Worm (Caenorhabditis elegans) whole organism, young adult: ENCODE results near the gene srbc-34.

ENCODE experiments used
- B0336.3 ChIP-seq: fragments of 200-800 bp; sonication (Bioruptor generic); IDR thresholded peaks from 2 replicates; pipeline ENCODE4 v1.3.6; 2022; ENCODE audit warnings: missing genetic modification characterization, missing compliant biosample characterization
- C06A6.2 ChIP-seq: fragments of 200-800 bp; sonication (Bioruptor generic); conservative IDR thresholded peaks from 2 replicates; pipeline ENCODE4 v1.3.6; 2022; ENCODE audit warnings: missing genetic modification characterization, missing compliant biosample characterization
- D2030.7 ChIP-seq: fragments of 200-800 bp; sonication (Bioruptor generic); IDR thresholded peaks from 2 replicates; pipeline ENCODE4 v1.3.6; 2022; ENCODE audit warnings: missing genetic modification reagents, missing genetic modification characterization, missing compliant biosample characterization
- F10E7.11 ChIP-seq: sonication (generic microtip); optimal IDR thresholded peaks from 2 replicates; lab custom pipeline; 2017; ENCODE audit warnings: mild to moderate bottlenecking, missing genetic modification characterization, moderate library complexity, missing compliant biosample characterization
- F22D6.2 ChIP-seq: sonication (generic microtip); optimal IDR thresholded peaks from 2 replicates; lab custom pipeline; 2016; ENCODE audit warnings: mild to moderate bottlenecking, missing genetic modification characterization, missing compliant biosample characterization
- F23B12.7 ChIP-seq: sonication (generic microtip); optimal IDR thresholded peaks from 2 replicates; lab custom pipeline; 2017; ENCODE audit warnings: missing genetic modification characterization, mild to moderate bottlenecking, missing compliant biosample characterization, antibody characterized with exemption, moderate library complexity; ENCODE audit not compliant: insufficient read depth
- F37B4.10 ChIP-seq: fragments of 200-800 bp; sonication (Bioruptor generic); IDR thresholded peaks from 2 replicates; pipeline ENCODE4 v1.3.6; 2022; ENCODE audit warnings: missing genetic modification characterization, missing compliant biosample characterization
- F49E8.2 ChIP-seq: sonication (generic microtip); optimal IDR thresholded peaks from 3 replicates; lab custom pipeline; 2017; ENCODE audit warnings: missing genetic modification characterization, mild to moderate bottlenecking, missing compliant biosample characterization, antibody characterized with exemption, moderate library complexity; ENCODE audit not compliant: insufficient read depth
- F57C9.4 ChIP-seq: sonication (generic microtip); optimal IDR thresholded peaks from 2 replicates; lab custom pipeline; 2017; ENCODE audit warnings: mild to moderate bottlenecking, missing genetic modification characterization, missing compliant biosample characterization
- T07F8.4 ChIP-seq: sonication (generic microtip); optimal IDR thresholded peaks from 2 replicates; lab custom pipeline; 2016; ENCODE audit warnings: mild to moderate bottlenecking, missing genetic modification characterization, moderate library complexity, missing compliant biosample characterization
- Y56A3A.18 ChIP-seq: fragments of 200-800 bp; sonication (Bioruptor generic); IDR thresholded peaks from 2 replicates; pipeline ENCODE4 v1.3.6; 2022; ENCODE audit warnings: missing genetic modification reagents, missing genetic modification characterization, missing compliant biosample characterization
- Y79H2A.3 ChIP-seq: fragments of 200-800 bp; sonication (Bioruptor generic); conservative IDR thresholded peaks from 2 replicates; pipeline ENCODE4 v1.3.6; 2022; ENCODE audit warnings: missing genetic modification reagents, missing genetic modification characterization, missing compliant biosample characterization
- ZK185.1 ChIP-seq: sonication (generic microtip); optimal IDR thresholded peaks from 2 replicates; lab custom pipeline; 2016; ENCODE audit warnings: mild to moderate bottlenecking, missing genetic modification characterization, missing compliant biosample characterization; ENCODE audit not compliant: poor library complexity, severe bottlenecking
- ccch-3 ChIP-seq: fragments of 200-800 bp; sonication (Bioruptor generic); optimal IDR thresholded peaks from 2 replicates; lab custom pipeline; 2018; ENCODE audit warnings: mild to moderate bottlenecking, missing genetic modification characterization, missing compliant biosample characterization
- cebp-1 ChIP-seq, 2 experiments: fragments of 200-800 bp in 1 of 2; sonication (Bioruptor generic) in 1 of 2; sonication (generic microtip) in 1 of 2; IDR thresholded peaks in 1 of 2; optimal IDR thresholded peaks in 1 of 2; 2 replicates each; pipeline versions ENCODE4 v1.3.6 to Lab custom; 2017 to 2022; ENCODE audit warnings: missing compliant biosample characterization in 2 of 2, missing genetic modification characterization in 2 of 2, mild to moderate bottlenecking in 1 of 2, missing genetic modification reagents in 1 of 2, moderate library complexity in 1 of 2
- ceh-100 ChIP-seq: fragments of 200-800 bp; sonication (Bioruptor generic); IDR thresholded peaks from 2 replicates; pipeline ENCODE4 v1.3.6; 2022; ENCODE audit warnings: missing genetic modification reagents, missing genetic modification characterization, missing compliant biosample characterization
- ceh-27 ChIP-seq: fragments of 200-800 bp; sonication (Bioruptor generic); optimal IDR thresholded peaks from 2 replicates; lab custom pipeline; 2018; ENCODE audit warnings: mild to moderate bottlenecking, missing genetic modification characterization, moderate library complexity, missing compliant biosample characterization
- ceh-79 ChIP-seq: sonication (generic microtip); optimal IDR thresholded peaks from 2 replicates; lab custom pipeline; 2017; ENCODE audit warnings: mild to moderate bottlenecking, missing genetic modification characterization, missing compliant biosample characterization
- ceh-91 ChIP-seq: fragments of 200-800 bp; sonication (Bioruptor generic); IDR thresholded peaks from 2 replicates; pipeline ENCODE4 v1.3.6; 2022; ENCODE audit warnings: missing genetic modification reagents, missing genetic modification characterization, missing compliant biosample characterization
- dox-1 ChIP-seq: fragments of 200-800 bp; sonication (Bioruptor generic); IDR thresholded peaks from 2 replicates; pipeline ENCODE4 v1.3.6; 2022; ENCODE audit warnings: missing genetic modification reagents, missing genetic modification characterization, missing compliant biosample characterization
- dpl-1 ChIP-seq: fragments of 150-350 bp; optimal IDR thresholded peaks from 2 replicates; lab custom pipeline; 2014; ENCODE audit warnings: missing biosample characterization, missing genetic modification reagents, missing genetic modification characterization
- efl-1 ChIP-seq: fragments of 150-350 bp; optimal IDR thresholded peaks from 2 replicates; lab custom pipeline; 2014; ENCODE audit warnings: missing biosample characterization, missing genetic modification reagents, missing genetic modification characterization
- gei-17 ChIP-seq: fragments of 200-800 bp; sonication (Bioruptor generic); optimal IDR thresholded peaks from 2 replicates; lab custom pipeline; 2018; ENCODE audit warnings: mild to moderate bottlenecking, missing genetic modification characterization, missing compliant biosample characterization
- hlh-12 ChIP-seq: sonication (generic microtip); optimal IDR thresholded peaks from 2 replicates; lab custom pipeline; 2016; ENCODE audit warnings: missing genetic modification characterization, missing compliant biosample characterization
- hmg-1.2 ChIP-seq: fragments of 200-800 bp; sonication (Bioruptor generic); IDR thresholded peaks from 2 replicates; pipeline ENCODE4 v1.3.6; 2022; ENCODE audit warnings: missing genetic modification reagents, missing genetic modification characterization, missing compliant biosample characterization
- lin-54 ChIP-seq: fragments of 200-800 bp; sonication (Bioruptor generic); optimal IDR thresholded peaks from 2 replicates; lab custom pipeline; 2018; ENCODE audit warnings: mild to moderate bottlenecking, missing genetic modification characterization, missing compliant biosample characterization
- madf-6 ChIP-seq: fragments of 200-800 bp; sonication (Bioruptor generic); IDR thresholded peaks from 2 replicates; pipeline ENCODE4 v1.3.6; 2022; ENCODE audit warnings: missing genetic modification reagents, missing genetic modification characterization, missing compliant biosample characterization
- madf-8 ChIP-seq: fragments of 200-800 bp; sonication (Bioruptor generic); conservative IDR thresholded peaks from 2 replicates; pipeline ENCODE4 v1.3.6; 2022; ENCODE audit warnings: missing genetic modification reagents, missing genetic modification characterization, missing compliant biosample characterization
- mcd-1 ChIP-seq: fragments of 200-800 bp; sonication (Bioruptor generic); IDR thresholded peaks from 2 replicates; pipeline ENCODE4 v1.3.6; 2022; ENCODE audit warnings: missing genetic modification reagents, missing genetic modification characterization, missing compliant biosample characterization
- mes-4 ChIP-seq: sonication (generic microtip); optimal IDR thresholded peaks from 2 replicates; lab custom pipeline; 2016; ENCODE audit warnings: missing genotype, missing genetic modification characterization, missing compliant biosample characterization
- nfya-1 ChIP-seq: sonication (generic microtip); optimal IDR thresholded peaks from 2 replicates; lab custom pipeline; 2017; ENCODE audit warnings: antibody characterized with exemption, missing compliant biosample characterization, missing genetic modification characterization, borderline replicate concordance; ENCODE audit not compliant: insufficient read depth
- nhr-120 ChIP-seq: fragments of 200-800 bp; sonication (Bioruptor generic); IDR thresholded peaks from 2 replicates; pipeline ENCODE4 v1.3.6; 2022; ENCODE audit warnings: missing genetic modification characterization, missing compliant biosample characterization
- nhr-27 ChIP-seq: fragments of 200-800 bp; sonication (Bioruptor generic); optimal IDR thresholded peaks from 2 replicates; lab custom pipeline; 2018; ENCODE audit warnings: mild to moderate bottlenecking, missing genetic modification characterization, moderate library complexity, missing compliant biosample characterization
- pbrm-1 ChIP-seq: fragments of 200-800 bp; sonication (Bioruptor generic); IDR thresholded peaks from 2 replicates; pipeline ENCODE4 v1.3.6; 2022; ENCODE audit warnings: missing genetic modification reagents, missing genetic modification characterization, missing compliant biosample characterization
- sea-2 ChIP-seq: fragments of 200-800 bp; sonication (Bioruptor generic); IDR thresholded peaks from 2 replicates; pipeline ENCODE4 v1.3.6; 2022; ENCODE audit warnings: missing genetic modification characterization, missing compliant biosample characterization
- snpc-4 ChIP-seq, 5 experiments: fragments of 150-350 bp in 1 of 5; sonication (generic microtip) in 4 of 5; optimal IDR thresholded peaks; 2 replicates each; lab custom pipeline; 2014 to 2018; ENCODE audit warnings: missing genetic modification characterization in 5 of 5, missing biosample characterization in 3 of 5, antibody characterized with exemption in 2 of 5, mild to moderate bottlenecking in 2 of 5, missing compliant biosample characterization in 2 of 5, missing genotype in 2 of 5, moderate library complexity in 2 of 5, missing genetic modification reagents in 1 of 5
- sptf-2 ChIP-seq: fragments of 200-800 bp; sonication (Bioruptor generic); optimal IDR thresholded peaks from 2 replicates; lab custom pipeline; 2018; ENCODE audit warnings: mild to moderate bottlenecking, missing genetic modification characterization, missing compliant biosample characterization
- unc-62 ChIP-seq: fragments of 150-350 bp; optimal IDR thresholded peaks from 2 replicates; lab custom pipeline; 2014; ENCODE audit warnings: missing biosample characterization, missing genetic modification reagents, missing genetic modification characterization
- zim-3 ChIP-seq: sonication (generic microtip); optimal IDR thresholded peaks from 2 replicates; lab custom pipeline; 2017; ENCODE audit warnings: mild to moderate bottlenecking, missing genetic modification characterization, moderate library complexity, missing compliant biosample characterization

The srbc-34 gene

ce11 chrV:20249438-20250120 lies 43.5 kb downstream of the srbc-34 start, which contains the start of gene swsn-1:
Gene swsn-1 (minus strand): TSS chrV:20249488.
- TF ChIP-seq nfya-1 (no peak), ccch-3 (GFP tag; lab: Kevin White, UChicago) (no peak), hlh-12 (tag; lab: Kevin White, UChicago) (no peak), pbrm-1 (GFP tag; lab: Robert Waterston, UW) (0 out of 2 replicates have a peak, but pooled peaks have one; percentile 15), B0336.3 (0 out of 2 replicates have a peak, but pooled peaks have one; percentile 27), dpl-1 (GFP tag; lab: Kevin White, UChicago) (peak; percentile 23), ceh-27 (GFP tag; lab: Kevin White, UChicago) (no peak), nhr-27 (tag; lab: Kevin White, UChicago) (no peak), mcd-1 (0 out of 2 replicates have a peak, but pooled peaks have one; percentile 37), ceh-79 (tag; lab: Kevin White, UChicago) (no peak), dox-1 (GFP tag; lab: Robert Waterston, UW) (peak; percentile 57), ZK185.1 (tag; lab: Kevin White, UChicago) (no peak), nhr-120 (GFP tag; lab: Robert Waterston, UW) (no peak), gei-17 (GFP tag; lab: Kevin White, UChicago) (no peak), ceh-91 (GFP tag; lab: Robert Waterston, UW) (no peak), ceh-100 (GFP tag; lab: Robert Waterston, UW) (peak; percentile 53; the same call in 1 of the 2 replicates), Y79H2A.3 (GFP tag; lab: Robert Waterston, UW) (no peak), lin-54 (GFP tag; lab: Kevin White, UChicago) (peak; percentile 34), cebp-1 (GFP tag; IDR thresholded peaks at IDR 0.05; lab: Robert Waterston, UW) (no peak), cebp-1 (tag; optimal IDR thresholded peaks at IDR 0.05; lab: Kevin White, UChicago) (peak; percentile 51), F57C9.4 (tag; lab: Kevin White, UChicago) (no peak), snpc-4 (GFP tag; optimal IDR thresholded peaks at IDR 0.05; lab: Kevin White, UChicago) (no peak), snpc-4 (tag; optimal IDR thresholded peaks at IDR 0.05; lab: Kevin White, UChicago) (peak in 1 of 4 experiments; percentile 23), Y56A3A.18 (GFP tag; lab: Robert Waterston, UW) (no peak), F49E8.2 (tag; lab: Kevin White, UChicago) (peak; percentile 5), D2030.7 (GFP tag; lab: Robert Waterston, UW) (peak; percentile 72), hmg-1.2 (GFP tag; lab: Robert Waterston, UW) (peak; percentile 98), zim-3 (peak; percentile 20), madf-6 (GFP tag; lab: Robert Waterston, UW) (peak; percentile 62), madf-8 (peak; percentile 30; the same call in 1 of the 2 replicates), T07F8.4 (tag; lab: Kevin White, UChicago) (no peak), F23B12.7 (peak; percentile 19), mes-4 (tag; lab: Kevin White, UChicago) (no peak), sea-2 (no peak), C06A6.2 (GFP tag; lab: Robert Waterston, UW) (no peak), F22D6.2 (tag; lab: Kevin White, UChicago) (no peak), unc-62 (GFP tag; lab: Kevin White, UChicago) (no peak), F10E7.11 (tag; lab: Kevin White, UChicago) (no peak), sptf-2 (GFP tag; lab: Kevin White, UChicago) (no peak), efl-1 (peak; percentile 66), F37B4.10 (no peak)
